Fruit fly (Drosophila melanogaster) whole organism, embryonic: ENCODE data around the gene Pex11c.

Experiments used
- ATbp ChIP-seq: fragments of 200-800 bp; sonication (Bioruptor generic); optimal IDR thresholded peaks from 2 replicates; lab custom pipeline; 2017; ENCODE audit warnings: missing biosample characterization, mild to moderate bottlenecking, missing genetic modification characterization, missing genetic modification reagents
- Atf-2 ChIP-seq: fragments of 200-800 bp; sonication (Bioruptor generic); optimal IDR thresholded peaks from 2 replicates; lab custom pipeline; 2016; ENCODE audit warnings: missing biosample characterization, missing genetic modification characterization
- CG11504 ChIP-seq: fragments of 200-800 bp; sonication (Bioruptor generic); optimal IDR thresholded peaks from 3 replicates; lab custom pipeline; 2019; ENCODE audit warnings: missing biosample characterization, mild to moderate bottlenecking, missing genetic modification characterization, moderate library complexity
- CG13123 ChIP-seq: fragments of 200-800 bp; sonication (Bioruptor generic); optimal IDR thresholded peaks from 2 replicates; lab custom pipeline; 2016; ENCODE audit warnings: missing biosample characterization, missing genetic modification characterization
- CG14050 ChIP-seq: fragments of 200-800 bp; sonication (Bioruptor generic); IDR thresholded peaks from 3 replicates; pipeline ENCODE4 v1.3.6; 2022; ENCODE audit warnings: missing biosample characterization, missing genetic modification characterization
- CG14710 ChIP-seq: fragments of 200-800 bp; sonication (Bioruptor generic); optimal IDR thresholded peaks from 3 replicates; lab custom pipeline; 2019; ENCODE audit warnings: missing biosample characterization, mild to moderate bottlenecking, missing genetic modification characterization, moderate library complexity
- CG14860 ChIP-seq: fragments of 200-800 bp; sonication (Bioruptor generic); IDR thresholded peaks from 3 replicates; pipeline ENCODE4 v1.3.6; 2022; ENCODE audit warnings: missing biosample characterization, missing genetic modification characterization; ENCODE audit not compliant: partially characterized antibody
- CG1647 ChIP-seq: fragments of 200-800 bp; sonication (Bioruptor generic); optimal IDR thresholded peaks from 3 replicates; lab custom pipeline; 2016; ENCODE audit warnings: missing biosample characterization, missing genetic modification characterization
- CG17359 ChIP-seq: fragments of 200-800 bp; sonication (Bioruptor generic); optimal IDR thresholded peaks from 3 replicates; lab custom pipeline; 2018; ENCODE audit warnings: missing biosample characterization, mild to moderate bottlenecking, missing genetic modification characterization, moderate library complexity
- CG2875 ChIP-seq: fragments of 200-800 bp; sonication (Bioruptor generic); optimal IDR thresholded peaks from 2 replicates; lab custom pipeline; 2017; ENCODE audit warnings: missing biosample characterization, mild to moderate bottlenecking, missing genetic modification characterization, missing genetic modification reagents
- CG31365 ChIP-seq: fragments of 200-800 bp; sonication (Bioruptor generic); optimal IDR thresholded peaks from 2 replicates; lab custom pipeline; 2018; ENCODE audit warnings: missing biosample characterization, mild to moderate bottlenecking, missing genetic modification characterization
- CG6689 ChIP-seq: fragments of 200-800 bp; sonication (Bioruptor generic); IDR thresholded peaks from 2 replicates; pipeline ENCODE4 v1.3.6; 2022; ENCODE audit warnings: missing biosample characterization, missing genetic modification characterization
- CG7987 ChIP-seq: fragments of 200-800 bp; sonication (Bioruptor generic); optimal IDR thresholded peaks from 2 replicates; lab custom pipeline; 2018; ENCODE audit warnings: missing biosample characterization, mild to moderate bottlenecking, missing genetic modification characterization, moderate library complexity
- CG8290 ChIP-seq, 3 experiments: fragments of 200-800 bp; sonication (Bioruptor generic); optimal IDR thresholded peaks; 2 replicates each; lab custom pipeline; 2016 to 2019; ENCODE audit warnings: missing biosample characterization in 3 of 3, missing genetic modification characterization in 3 of 3, mild to moderate bottlenecking in 2 of 3, moderate library complexity in 1 of 3
- CrebB ChIP-seq: fragments of 200-800 bp; sonication (Bioruptor generic); optimal IDR thresholded peaks from 3 replicates; lab custom pipeline; 2018; ENCODE audit warnings: missing biosample characterization, mild to moderate bottlenecking, missing genetic modification characterization
- Deaf1 ChIP-seq: fragments of 200-800 bp; optimal IDR thresholded peaks from 3 replicates; lab custom pipeline; 2019; ENCODE audit warnings: missing biosample characterization, mild to moderate bottlenecking, missing genetic modification characterization, moderate library complexity
- Doc2 ChIP-seq: fragments of 200-800 bp; sonication (Bioruptor generic); IDR thresholded peaks from 2 replicates; pipeline ENCODE4 v1.3.6; 2022; ENCODE audit warnings: missing biosample characterization, missing genetic modification characterization
- Dref ChIP-seq: fragments of 200-800 bp; sonication (Bioruptor generic); IDR thresholded peaks from 2 replicates; pipeline ENCODE4 v1.3.6; 2022; ENCODE audit warnings: missing biosample characterization, missing genetic modification characterization
- Drgx ChIP-seq: fragments of 200-800 bp; sonication (Bioruptor generic); IDR thresholded peaks from 2 replicates; pipeline ENCODE4 v1.3.6; 2022; ENCODE audit warnings: missing biosample characterization, missing genetic modification characterization
- ERR ChIP-seq: fragments of 200-800 bp; sonication (Bioruptor generic); optimal IDR thresholded peaks from 2 replicates; lab custom pipeline; 2016; ENCODE audit warnings: missing biosample characterization, missing genetic modification characterization
- Fer2 ChIP-seq: fragments of 200-800 bp; sonication (Bioruptor generic); optimal IDR thresholded peaks from 2 replicates; lab custom pipeline; 2018; ENCODE audit warnings: missing biosample characterization, mild to moderate bottlenecking, missing genetic modification characterization, moderate library complexity
- Hmr ChIP-seq: fragments of 200-800 bp; sonication (Bioruptor generic); optimal IDR thresholded peaks from 3 replicates; lab custom pipeline; 2017; ENCODE audit warnings: mild to moderate bottlenecking, missing biosample characterization, missing genetic modification reagents, missing genetic modification characterization
- Jarid2 ChIP-seq: fragments of 200-800 bp; sonication (Bioruptor generic); optimal IDR thresholded peaks from 3 replicates; lab custom pipeline; 2017; ENCODE audit warnings: mild to moderate bottlenecking, missing biosample characterization, missing genetic modification reagents, missing genetic modification characterization
- Mes4 ChIP-seq: fragments of 200-800 bp; sonication (Bioruptor generic); optimal IDR thresholded peaks from 2 replicates; lab custom pipeline; 2016; ENCODE audit warnings: missing biosample characterization, missing genetic modification characterization
- NC2β ChIP-seq: fragments of 200-800 bp; sonication (Bioruptor generic); optimal IDR thresholded peaks from 2 replicates; lab custom pipeline; 2016; ENCODE audit warnings: missing biosample characterization, missing genetic modification characterization
- NK7.1 ChIP-seq: fragments of 200-800 bp; sonication (Bioruptor generic); optimal IDR thresholded peaks from 3 replicates; lab custom pipeline; 2016; ENCODE audit warnings: missing biosample characterization, missing genetic modification characterization
- NfI ChIP-seq: fragments of 200-800 bp; sonication (Bioruptor generic); optimal IDR thresholded peaks from 3 replicates; lab custom pipeline; 2018; ENCODE audit warnings: missing biosample characterization, mild to moderate bottlenecking, missing genetic modification characterization, moderate library complexity
- Sry-δ ChIP-seq: fragments of 200-800 bp; sonication (Bioruptor generic); optimal IDR thresholded peaks from 2 replicates; lab custom pipeline; 2016; ENCODE audit warnings: missing biosample characterization, missing genetic modification characterization
- Stat92E ChIP-seq, 3 experiments: fragments of >200 bp in 2 of 3; fragments of 200-800 bp in 1 of 3; sonication (Bioruptor generic) in 1 of 3; optimal IDR thresholded peaks; 2 replicates each; lab custom pipeline; 2017 to 2019; ENCODE audit warnings: missing biosample characterization in 3 of 3, missing genetic modification characterization in 3 of 3, mild to moderate bottlenecking in 1 of 3, moderate library complexity in 1 of 3
- bbx ChIP-seq: fragments of 200-800 bp; sonication (Bioruptor generic); IDR thresholded peaks from 2 replicates; pipeline ENCODE4 v1.3.6; 2022; ENCODE audit warnings: missing biosample characterization, missing genetic modification characterization; ENCODE audit not compliant: partially characterized antibody
- caup ChIP-seq: fragments of 200-800 bp; sonication (Bioruptor generic); optimal IDR thresholded peaks from 3 replicates; lab custom pipeline; 2017; ENCODE audit warnings: missing biosample characterization, mild to moderate bottlenecking, missing genetic modification characterization, moderate library complexity; ENCODE audit not compliant: severe bottlenecking
- crc ChIP-seq: fragments of 200-800 bp; sonication (Bioruptor generic); optimal IDR thresholded peaks from 2 replicates; lab custom pipeline; 2016; ENCODE audit warnings: missing biosample characterization, missing genetic modification characterization
- cwo ChIP-seq: fragments of 200-800 bp; sonication (Bioruptor generic); optimal IDR thresholded peaks from 3 replicates; lab custom pipeline; 2017; ENCODE audit warnings: missing biosample characterization, missing genetic modification characterization, mild to moderate bottlenecking, moderate library complexity, missing genetic modification reagents
- dan ChIP-seq: fragments of 200-800 bp; sonication (Bioruptor generic); IDR thresholded peaks from 2 replicates; pipeline ENCODE4 v1.3.6; 2022; ENCODE audit warnings: missing biosample characterization, missing genetic modification characterization
- h ChIP-seq: fragments of >200 bp; optimal IDR thresholded peaks from 2 replicates; lab custom pipeline; 2017
- jumu ChIP-seq: fragments of 200-800 bp; sonication (Bioruptor generic); optimal IDR thresholded peaks from 3 replicates; lab custom pipeline; 2016; ENCODE audit warnings: missing biosample characterization, missing genetic modification characterization
- nerfin-2 ChIP-seq: fragments of 200-800 bp; sonication (Bioruptor generic); IDR thresholded peaks from 2 replicates; pipeline ENCODE4 v1.3.6; 2022; ENCODE audit warnings: missing biosample characterization, missing genetic modification characterization; ENCODE audit not compliant: partially characterized antibody
- otp ChIP-seq: fragments of 200-800 bp; sonication (Bioruptor generic); IDR thresholded peaks from 3 replicates; pipeline ENCODE4, ENCODE4 v1.3.6; 2022; ENCODE audit warnings: missing biosample characterization, missing genetic modification characterization
- p53 ChIP-seq: fragments of 200-800 bp; sonication (Bioruptor generic); optimal IDR thresholded peaks from 2 replicates; lab custom pipeline; 2016; ENCODE audit warnings: missing biosample characterization, missing genetic modification characterization
- phol ChIP-seq: fragments of 200-800 bp; sonication (Bioruptor generic); optimal IDR thresholded peaks from 3 replicates; lab custom pipeline; 2018; ENCODE audit warnings: missing biosample characterization, mild to moderate bottlenecking, missing genetic modification characterization, moderate library complexity
- pros ChIP-seq: fragments of 200-800 bp; sonication (Bioruptor generic); optimal IDR thresholded peaks from 3 replicates; lab custom pipeline; 2019; ENCODE audit warnings: missing biosample characterization, mild to moderate bottlenecking, missing genetic modification characterization, moderate library complexity
- pzg ChIP-seq: fragments of 200-800 bp; sonication (Bioruptor generic); optimal IDR thresholded peaks from 3 replicates; lab custom pipeline; 2018; ENCODE audit warnings: missing biosample characterization, mild to moderate bottlenecking, missing genetic modification characterization, moderate library complexity
- salm ChIP-seq: fragments of 200-800 bp; sonication (Bioruptor generic); optimal IDR thresholded peaks from 2 replicates; lab custom pipeline; 2018; ENCODE audit warnings: missing biosample characterization, mild to moderate bottlenecking, missing genetic modification characterization
- sim ChIP-seq: fragments of 200-800 bp; sonication (Bioruptor generic); IDR thresholded peaks from 2 replicates; pipeline ENCODE4 v1.3.6; 2022; ENCODE audit warnings: missing biosample characterization, missing genetic modification characterization
- ssp ChIP-seq: fragments of 200-800 bp; sonication (Bioruptor generic); IDR thresholded peaks from 2 replicates; pipeline ENCODE4 v1.3.6; 2022; ENCODE audit warnings: missing biosample characterization, missing genetic modification characterization
- sug ChIP-seq: fragments of 200-800 bp; optimal IDR thresholded peaks from 2 replicates; lab custom pipeline; 2019; ENCODE audit warnings: missing biosample characterization, mild to moderate bottlenecking, missing genetic modification characterization, moderate library complexity
- vvl ChIP-seq: fragments of 200-800 bp; sonication (Bioruptor generic); IDR thresholded peaks from 2 replicates; pipeline ENCODE4 v1.3.6; 2022; ENCODE audit warnings: missing biosample characterization, missing genetic modification characterization
- zfh2 ChIP-seq: fragments of 200-800 bp; sonication (Bioruptor generic); optimal IDR thresholded peaks from 2 replicates; lab custom pipeline; 2016; ENCODE audit warnings: missing biosample characterization, missing genetic modification characterization

The Pex11c gene

dm6 chr3R:23214603-23215433, 43.3 kb upstream of the Pex11c start (continued):
- TF ChIP-seq CG14860 (GFP tag; lab: Robert Waterston, UW) (no peak), Stat92E (GFP tag; optimal IDR thresholded peaks at IDR 0.05; lab: Kevin White, UChicago) (peak in 1 of 3 experiments; percentile 39), crc (GFP tag; lab: Kevin White, UChicago) (no peak), CG17359 (tag; lab: Kevin White, UChicago) (no peak), CG7987 (GFP tag; lab: Kevin White, UChicago) (peak; percentile 43), Fer2 (tag; lab: Kevin White, UChicago) (no peak), vvl (GFP tag; lab: Robert Waterston, UW) (peak; percentile 24; the same call in 1 of the 2 replicates), sim (GFP tag; lab: Robert Waterston, UW) (no peak), CG14050 (GFP tag; lab: Robert Waterston, UW) (no peak), CrebB (peak; percentile 13), cwo (peak; percentile 72), sug (peak; percentile 94), NC2β (GFP tag; lab: Kevin White, UChicago) (no peak), Deaf1 (tag; lab: Kevin White, UChicago) (no peak), Sry-δ (GFP tag; lab: Kevin White, UChicago) (peak; percentile 68), otp (GFP tag; lab: Robert Waterston, UW) (no peak), phol (tag; lab: Kevin White, UChicago) (no peak), NK7.1 (GFP tag; lab: Kevin White, UChicago) (no peak), CG14710 (tag; lab: Kevin White, UChicago) (peak; percentile 50), CG2875 (GFP tag; lab: Kevin White, UChicago) (no peak), Doc2 (GFP tag; lab: Robert Waterston, UW) (no peak), Drgx (GFP tag; lab: Robert Waterston, UW) (no peak), dan (no peak), bbx (peak; percentile 48), p53 (GFP tag; lab: Kevin White, UChicago) (no peak), CG13123 (GFP tag; lab: Kevin White, UChicago) (no peak), Atf-2 (no peak), Jarid2 (GFP tag; lab: Kevin White, UChicago) (no peak), CG6689 (GFP tag; lab: Robert Waterston, UW) (no peak), Dref (GFP tag; lab: Robert Waterston, UW) (peak; percentile 79), jumu (GFP tag; lab: Kevin White, UChicago) (no peak), h (no peak), CG8290 (GFP tag; optimal IDR thresholded peaks at IDR 0.05; lab: Kevin White, UChicago) (no peak), CG8290 (tag; optimal IDR thresholded peaks at IDR 0.05; lab: Kevin White, UChicago) (peak in 1 of 2 experiments; percentile 70), pzg (GFP tag; lab: Kevin White, UChicago) (peak; percentile 89), CG11504 (tag; lab: Kevin White, UChicago) (peak; percentile 14), zfh2 (GFP tag; lab: Kevin White, UChicago) (no peak), NfI (GFP tag; lab: Kevin White, UChicago) (no peak), pros (GFP tag; lab: Kevin White, UChicago) (peak; percentile 3), ATbp (GFP tag; lab: Kevin White, UChicago) (no peak), CG1647 (GFP tag; lab: Kevin White, UChicago) (no peak), caup (GFP tag; lab: Kevin White, UChicago) (peak; percentile 28), Hmr (GFP tag; lab: Kevin White, UChicago) (peak; percentile 73), Mes4 (GFP tag; lab: Kevin White, UChicago) (no peak), ssp (GFP tag; lab: Robert Waterston, UW) (no peak), nerfin-2 (GFP tag; lab: Robert Waterston, UW) (0 out of 2 replicates have a peak, but pooled peaks have one; percentile 26), CG31365 (tag; lab: Kevin White, UChicago) (peak; percentile 13), ERR (GFP tag; lab: Kevin White, UChicago) (no peak), salm (tag; lab: Kevin White, UChicago) (no peak)
